Worm (Caenorhabditis elegans) whole organism, mixed stage, embryonic: ENCODE measurements around the gene timp-1.

Source experiments
- M03D4.4 ChIP-seq: sonication (generic microtip); optimal IDR thresholded peaks from 2 replicates; lab custom pipeline; 2017; ENCODE audit warnings: mild to moderate bottlenecking, missing genetic modification characterization, missing compliant biosample characterization
- blmp-1 ChIP-seq: fragments of 150-350 bp; optimal IDR thresholded peaks from 2 replicates; lab custom pipeline; 2014; ENCODE audit warnings: missing biosample characterization, missing genetic modification characterization
- ceh-83 ChIP-seq: fragments of 200-800 bp; sonication (Bioruptor generic); optimal IDR thresholded peaks from 2 replicates; lab custom pipeline; 2018; ENCODE audit warnings: mild to moderate bottlenecking, missing genetic modification characterization, missing compliant biosample characterization
- elt-1 ChIP-seq: sonication (generic microtip); optimal IDR thresholded peaks from 2 replicates; lab custom pipeline; 2017; ENCODE audit warnings: missing genetic modification characterization, mild to moderate bottlenecking, missing compliant biosample characterization, antibody characterized with exemption, moderate library complexity, borderline replicate concordance; ENCODE audit not compliant: insufficient read depth
- lin-13 ChIP-seq: fragments of 150-350 bp; optimal IDR thresholded peaks from 2 replicates; lab custom pipeline; 2014; ENCODE audit warnings: missing biosample characterization, missing genetic modification characterization
- mab-5 ChIP-seq: fragments of 150-350 bp; optimal IDR thresholded peaks from 2 replicates; lab custom pipeline; 2014; ENCODE audit warnings: missing biosample characterization, missing genetic modification characterization
- nhr-12 ChIP-seq: fragments of 150-350 bp; optimal IDR thresholded peaks from 2 replicates; lab custom pipeline; 2014; ENCODE audit warnings: missing biosample characterization, missing genetic modification characterization
- nhr-237 ChIP-seq: fragments of 150-350 bp; optimal IDR thresholded peaks from 2 replicates; lab custom pipeline; 2014; ENCODE audit warnings: missing biosample characterization, missing genetic modification characterization
- pha-4 ChIP-seq: fragments of 150-350 bp; optimal IDR thresholded peaks from 2 replicates; lab custom pipeline; 2018; ENCODE audit warnings: missing biosample characterization, missing genetic modification reagents, missing genetic modification characterization
- sptf-1 ChIP-seq: sonication (generic microtip); optimal IDR thresholded peaks from 2 replicates; lab custom pipeline; 2017; ENCODE audit warnings: mild to moderate bottlenecking, missing genetic modification characterization, moderate library complexity, missing compliant biosample characterization
- unc-120 ChIP-seq: sonication (generic microtip); optimal IDR thresholded peaks from 2 replicates; lab custom pipeline; 2017; ENCODE audit warnings: missing genetic modification characterization, missing compliant biosample characterization; ENCODE audit not compliant: poor library complexity, severe bottlenecking
- unc-62 ChIP-seq: fragments of 150-350 bp; optimal IDR thresholded peaks from 2 replicates; lab custom pipeline; 2014; ENCODE audit warnings: missing biosample characterization, missing genetic modification reagents, missing genetic modification characterization
- ztf-11 ChIP-seq: fragments of 150-350 bp; optimal IDR thresholded peaks from 2 replicates; lab custom pipeline; 2014; ENCODE audit warnings: missing biosample characterization, missing genetic modification characterization

- TF ChIP-seq pha-4 (no peak), blmp-1 (tag; lab: Kevin White, UChicago) (no peak), M03D4.4 (tag; lab: Kevin White, UChicago) (no peak), nhr-237 (tag; lab: Kevin White, UChicago) (no peak), ceh-83 (GFP tag; lab: Kevin White, UChicago) (no peak), elt-1 (tag; lab: Kevin White, UChicago) (no peak), lin-13 (tag; lab: Kevin White, UChicago) (no peak), sptf-1 (tag; lab: Kevin White, UChicago) (no peak), unc-62 (GFP tag; lab: Kevin White, UChicago) (no peak), ztf-11 (no peak), unc-120 (no peak), nhr-12 (tag; lab: Kevin White, UChicago) (no peak), mab-5 (tag; lab: Kevin White, UChicago) (no peak)
Observed at ce11 chrV:8161699-8162098, 45.3 kb upstream of the timp-1 start, which contains the start of gene F20D6.5.
